Worm (Caenorhabditis elegans) whole organism, L1 larva: Measurements from ENCODE around the gene Y60C6A.3.

Experiments used
- C34B4.2 ChIP-seq: sonication (generic microtip); optimal IDR thresholded peaks from 2 replicates; lab custom pipeline; 2017; ENCODE audit warnings: mild to moderate bottlenecking, missing genetic modification characterization, missing compliant biosample characterization
- aha-1 ChIP-seq: fragments of 150-350 bp; optimal IDR thresholded peaks from 2 replicates; lab custom pipeline; 2014; ENCODE audit warnings: missing biosample characterization, missing genetic modification characterization
- alr-1 ChIP-seq: fragments of 200-800 bp; sonication (Bioruptor generic); optimal IDR thresholded peaks from 2 replicates; lab custom pipeline; 2018; ENCODE audit warnings: borderline replicate concordance, mild to moderate bottlenecking, missing genetic modification characterization, missing compliant biosample characterization
- aly-2 ChIP-seq: fragments of 150-350 bp; optimal IDR thresholded peaks from 2 replicates; lab custom pipeline; 2014; ENCODE audit warnings: missing biosample characterization, missing genetic modification characterization
- ama-1 ChIP-seq: fragments of 150-350 bp; optimal IDR thresholded peaks from 2 replicates; lab custom pipeline; 2014
- ceh-8 ChIP-seq: fragments of 200-800 bp; sonication (Bioruptor generic); optimal IDR thresholded peaks from 2 replicates; lab custom pipeline; 2018; ENCODE audit warnings: mild to moderate bottlenecking, missing genetic modification characterization, moderate library complexity, missing compliant biosample characterization
- ces-1 ChIP-seq: fragments of 150-350 bp; optimal IDR thresholded peaks from 2 replicates; lab custom pipeline; 2014; ENCODE audit warnings: missing biosample characterization, missing genetic modification reagents, missing genetic modification characterization
- dpl-1 ChIP-seq, 3 experiments: fragments of 150-350 bp in 2 of 3; sonication (generic microtip) in 1 of 3; optimal IDR thresholded peaks; 2 replicates each; lab custom pipeline; 2014 to 2017; ENCODE audit warnings: missing biosample characterization in 3 of 3, missing genetic modification characterization in 3 of 3, missing genetic modification reagents in 3 of 3
- efl-1 ChIP-seq, 4 experiments: fragments of 150-350 bp; optimal IDR thresholded peaks in 3 of 4; peaks in 1 of 4; 1 replicate in 1 of 4; 2 replicates in 3 of 4; lab custom pipeline; 2014; ENCODE audit warnings: missing biosample characterization in 2 of 4, missing genetic modification characterization in 2 of 4, missing genetic modification reagents in 2 of 4
- efl-3 ChIP-seq: fragments of 200-800 bp; sonication (Bioruptor generic); optimal IDR thresholded peaks from 2 replicates; lab custom pipeline; 2018; ENCODE audit warnings: mild to moderate bottlenecking, missing genetic modification characterization, missing compliant biosample characterization
- egl-13 ChIP-seq: sonication (generic microtip); optimal IDR thresholded peaks from 2 replicates; lab custom pipeline; 2016; ENCODE audit warnings: missing genotype, missing genetic modification reagents, missing genetic modification characterization, missing compliant biosample characterization
- ets-5 ChIP-seq: fragments of 200-800 bp; sonication (Bioruptor generic); IDR thresholded peaks from 2 replicates; pipeline ENCODE4 v1.3.6; 2022; ENCODE audit warnings: missing genetic modification characterization, missing compliant biosample characterization
- fos-1 ChIP-seq: fragments of 150-350 bp; optimal IDR thresholded peaks from 2 replicates; lab custom pipeline; 2014; ENCODE audit warnings: missing biosample characterization, missing genetic modification characterization
- hlh-17 ChIP-seq: fragments of 200-800 bp; sonication (Bioruptor generic); optimal IDR thresholded peaks from 2 replicates; lab custom pipeline; 2018; ENCODE audit warnings: missing genetic modification characterization, mild to moderate bottlenecking, missing compliant biosample characterization, moderate library complexity, borderline replicate concordance
- hpl-2 ChIP-seq: fragments of 150-350 bp; optimal IDR thresholded peaks from 2 replicates; lab custom pipeline; 2014; ENCODE audit warnings: missing biosample characterization, missing genetic modification reagents, missing genetic modification characterization
- irx-1 ChIP-seq: sonication (generic microtip); optimal IDR thresholded peaks from 2 replicates; lab custom pipeline; 2016; ENCODE audit warnings: missing genetic modification characterization, missing compliant biosample characterization
- isw-1 ChIP-seq: fragments of 200-800 bp; sonication (Bioruptor generic); IDR thresholded peaks from 2 replicates; pipeline ENCODE4 v1.3.6; 2022; ENCODE audit warnings: missing genetic modification characterization, missing compliant biosample characterization
- jun-1 ChIP-seq: fragments of 150-350 bp; optimal IDR thresholded peaks from 2 replicates; lab custom pipeline; 2014; ENCODE audit warnings: missing biosample characterization, missing genetic modification reagents, missing genetic modification characterization
- lin-39 ChIP-seq: fragments of 150-350 bp; optimal IDR thresholded peaks from 2 replicates; lab custom pipeline; 2014; ENCODE audit warnings: missing biosample characterization, missing genetic modification reagents, missing genetic modification characterization
- lir-3 ChIP-seq: sonication (generic microtip); optimal IDR thresholded peaks from 2 replicates; lab custom pipeline; 2016; ENCODE audit warnings: mild to moderate bottlenecking, missing genetic modification characterization, moderate library complexity, missing compliant biosample characterization; ENCODE audit not compliant: poor library complexity
- lsy-2 ChIP-seq, 2 experiments: fragments of 150-350 bp; optimal IDR thresholded peaks; 2 replicates each; lab custom pipeline; 2014; ENCODE audit warnings: missing biosample characterization in 2 of 2, missing genetic modification characterization in 2 of 2
- mep-1 ChIP-seq: fragments of 150-350 bp; optimal IDR thresholded peaks from 2 replicates; lab custom pipeline; 2014; ENCODE audit warnings: missing biosample characterization, missing genetic modification characterization
- nhr-11 ChIP-seq: fragments of 150-350 bp; optimal IDR thresholded peaks from 2 replicates; lab custom pipeline; 2014; ENCODE audit warnings: missing biosample characterization, missing genetic modification characterization
- nhr-20 ChIP-seq: sonication (generic microtip); optimal IDR thresholded peaks from 2 replicates; lab custom pipeline; 2016; ENCODE audit warnings: mild to moderate bottlenecking, missing genetic modification characterization, missing compliant biosample characterization
- nhr-28 ChIP-seq: fragments of 150-350 bp; optimal IDR thresholded peaks from 2 replicates; lab custom pipeline; 2014; ENCODE audit warnings: missing biosample characterization, missing genetic modification characterization
- nhr-47 ChIP-seq: sonication (generic microtip); optimal IDR thresholded peaks from 2 replicates; lab custom pipeline; 2016; ENCODE audit warnings: mild to moderate bottlenecking, missing genetic modification characterization, moderate library complexity, missing compliant biosample characterization
- nhr-84 ChIP-seq: sonication (generic microtip); optimal IDR thresholded peaks from 2 replicates; lab custom pipeline; 2017; ENCODE audit warnings: missing biosample characterization, missing genetic modification characterization
- nhr-85 ChIP-seq: sonication (generic microtip); peaks from one replicate; lab custom pipeline; 2016; ENCODE audit warnings: missing genetic modification characterization, inconsistent platforms, missing compliant biosample characterization
- pag-3 ChIP-seq: sonication (generic microtip); optimal IDR thresholded peaks from 2 replicates; lab custom pipeline; 2017; ENCODE audit warnings: missing genetic modification characterization, mild to moderate bottlenecking, missing compliant biosample characterization, antibody characterized with exemption, borderline replicate concordance; ENCODE audit not compliant: insufficient read depth
- snu-23 ChIP-seq: sonication (generic microtip); optimal IDR thresholded peaks from 2 replicates; lab custom pipeline; 2016; ENCODE audit warnings: missing genetic modification characterization, missing compliant biosample characterization
- tbx-2 ChIP-seq: sonication (generic microtip); optimal IDR thresholded peaks from 2 replicates; lab custom pipeline; 2016; ENCODE audit warnings: missing genetic modification characterization, missing compliant biosample characterization
- tlp-1 ChIP-seq: fragments of 150-350 bp; optimal IDR thresholded peaks from 2 replicates; lab custom pipeline; 2014; ENCODE audit warnings: missing biosample characterization, missing genetic modification characterization
- unc-130 ChIP-seq: fragments of 150-350 bp; optimal IDR thresholded peaks from 2 replicates; lab custom pipeline; 2017; ENCODE audit warnings: missing biosample characterization, missing genetic modification characterization, inconsistent platforms
- unc-98 ChIP-seq: fragments of 200-800 bp; sonication (Bioruptor generic); IDR thresholded peaks from 2 replicates; pipeline ENCODE4 v1.3.6; 2022; ENCODE audit warnings: missing genetic modification characterization, missing compliant biosample characterization
- vab-15 ChIP-seq: sonication (generic microtip); optimal IDR thresholded peaks from 2 replicates; lab custom pipeline; 2017; ENCODE audit warnings: missing genotype, mild to moderate bottlenecking, missing genetic modification characterization, missing compliant biosample characterization
- zag-1 ChIP-seq: fragments of 150-350 bp; optimal IDR thresholded peaks from 2 replicates; lab custom pipeline; 2014; ENCODE audit warnings: missing biosample characterization, missing genetic modification characterization
- ztf-11 ChIP-seq, 2 experiments: sonication (generic microtip); optimal IDR thresholded peaks; 2 replicates each; lab custom pipeline; 2016 to 2017; ENCODE audit warnings: missing genetic modification characterization in 2 of 2, missing biosample characterization in 1 of 2, missing compliant biosample characterization in 1 of 2
- ztf-4 ChIP-seq: fragments of 150-350 bp; optimal IDR thresholded peaks from 2 replicates; lab custom pipeline; 2014; ENCODE audit warnings: missing biosample characterization, missing genetic modification characterization

Gene Y60C6A.3

ce11 chrV:4745269-4745668 is 40.3 kb upstream of the Y60C6A.3 start, which contains the start of gene C18G1.7:
C18G1.7 (plus strand) TSS chrV:4745569.
- TF ChIP-seq nhr-20 (tag; lab: Kevin White, UChicago) (no peak), nhr-47 (tag; lab: Kevin White, UChicago) (no peak), egl-13 (tag; lab: Kevin White, UChicago) (no peak), ceh-8 (GFP tag; lab: Kevin White, UChicago) (no peak), lir-3 (tag; lab: Kevin White, UChicago) (no peak), lin-39 (tag; lab: Kevin White, UChicago) (no peak), tlp-1 (tag; lab: Kevin White, UChicago) (no peak), hlh-17 (GFP tag; lab: Kevin White, UChicago) (no peak), ztf-4 (tag; lab: Kevin White, UChicago) (no peak), lsy-2 (tag; optimal IDR thresholded peaks at IDR 0.05; lab: Kevin White, UChicago) (no peak)

DNA sequence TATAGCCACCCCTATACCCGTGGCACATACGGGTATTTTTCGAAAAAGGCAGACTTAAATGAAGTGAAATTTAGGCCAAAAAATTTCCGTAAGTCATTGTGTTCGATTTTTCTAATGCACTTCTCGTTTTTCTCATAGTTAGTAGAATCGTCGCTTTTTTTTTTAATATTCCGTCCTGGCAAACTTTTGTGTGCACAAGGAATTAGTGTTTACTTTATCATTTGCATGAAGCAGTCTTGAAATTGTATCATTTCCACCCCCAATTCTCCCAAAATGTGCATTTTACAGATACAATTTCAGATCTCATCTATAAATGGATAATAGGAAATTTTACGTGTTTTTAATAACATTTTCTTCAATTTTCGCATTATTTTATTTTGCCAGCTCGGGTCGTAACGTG is 35.3 kb upstream of the Y60C6A.3 start, which contains the start of gene C18G1.6:
Gene C18G1.6 (plus strand): TSS at position 301 of the 400 bp plus-strand sequence.
- TF ChIP-seq aha-1 (tag; lab: Kevin White, UChicago): no peak
- no peak for TF ChIP-seq nhr-84 (tag; lab: Kevin White, UChicago)
- TF ChIP-seq nhr-11 (tag; lab: Kevin White, UChicago): no peak
- TF ChIP-seq ceh-8 (GFP tag; lab: Kevin White, UChicago): no peak
- TF ChIP-seq unc-130 (tag; lab: Kevin White, UChicago): no peak
- TF ChIP-seq fos-1 (tag; lab: Kevin White, UChicago): no peak
- no peak for TF ChIP-seq alr-1 (tag; lab: Kevin White, UChicago)
- TF ChIP-seq tbx-2 (tag; lab: Kevin White, UChicago): no peak
- TF ChIP-seq ces-1 (GFP tag; lab: Kevin White, UChicago): no peak
- TF ChIP-seq hlh-17 (GFP tag; lab: Kevin White, UChicago): no peak
- TF ChIP-seq nhr-85: no peak
- TF ChIP-seq lsy-2 (tag; optimal IDR thresholded peaks at IDR 0.05; lab: Kevin White, UChicago): no peak
- TF ChIP-seq aly-2 (tag; lab: Kevin White, UChicago): no peak
- TF ChIP-seq nhr-20 (tag; lab: Kevin White, UChicago): no peak
- TF ChIP-seq jun-1: no peak
- TF ChIP-seq vab-15: no peak
- no peak for TF ChIP-seq unc-98
- no peak for TF ChIP-seq C34B4.2

DNA sequence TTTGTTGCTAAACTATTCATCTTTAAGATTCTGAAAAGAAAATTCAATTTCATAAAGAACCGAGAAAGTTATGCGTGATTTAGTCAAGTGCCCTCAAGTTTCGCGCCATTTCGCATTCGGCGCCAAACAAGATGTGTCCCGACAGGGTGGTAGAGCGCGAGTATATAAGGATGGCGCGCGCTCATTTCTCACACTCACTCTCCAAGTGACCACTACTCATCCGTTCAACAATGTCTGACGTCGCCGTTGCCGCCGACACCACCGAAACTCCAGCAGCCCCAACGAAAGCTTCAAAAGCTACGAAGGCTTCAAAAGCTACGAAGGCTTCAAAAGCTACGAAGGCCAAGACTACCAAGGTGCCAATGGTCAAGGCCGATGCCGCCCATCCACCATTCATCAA is 31.5 kb upstream of the Y60C6A.3 start, which contains the start of gene hil-4:
Gene hil-4 (plus strand): TSS at position 191 of the 400 bp plus-strand sequence.
- TF ChIP-seq efl-1 (optimal IDR thresholded peaks at IDR 0.05; lab: Kevin White, UChicago) (peak in 1 of 2 experiments; percentile 21), efl-1 (GFP tag; optimal IDR thresholded peaks at IDR 0.05 in 1 of 2; lab: Kevin White, UChicago) (no peak), unc-130 (tag; lab: Kevin White, UChicago) (no peak), efl-3 (no peak), nhr-28 (tag; lab: Kevin White, UChicago) (no peak), dpl-1 (GFP tag; optimal IDR thresholded peaks at IDR 0.05; lab: Kevin White, UChicago) (peak in 1 of 3 experiments; percentile 18), hpl-2 (GFP tag; lab: Kevin White, UChicago) (no peak), ets-5 (GFP tag; lab: Robert Waterston, UW) (no peak), ama-1 (lab: Kevin White, UChicago) (no peak)

DNA sequence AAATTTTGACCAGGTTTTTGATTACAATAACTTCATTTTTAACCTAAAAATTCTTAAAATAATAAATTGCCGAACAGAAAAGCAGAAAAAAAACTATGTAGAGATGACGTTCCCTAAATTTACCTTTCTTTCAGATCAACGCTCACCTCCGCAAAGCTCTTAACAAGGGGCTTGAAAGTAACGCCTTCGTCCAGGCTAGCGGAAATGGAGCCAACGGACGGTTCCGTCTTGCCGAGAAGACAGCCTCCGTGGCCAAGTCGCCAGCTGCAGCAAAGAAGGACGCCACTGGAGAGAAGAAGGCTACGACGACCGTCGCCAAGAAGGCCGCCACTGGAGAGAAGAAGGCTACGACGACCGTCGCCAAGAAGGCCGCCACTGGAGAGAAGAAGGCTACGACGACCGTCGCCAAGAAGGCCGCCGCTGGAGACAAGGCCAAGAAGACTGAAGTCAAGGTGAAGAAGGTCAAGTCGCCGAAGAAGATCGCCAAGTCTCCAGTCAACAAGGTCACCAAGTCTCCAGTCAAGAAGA is 30.9 kb upstream of the Y60C6A.3 start:
- TF ChIP-seq snu-23 (GFP tag; lab: Kevin White, UChicago): no peak
- TF ChIP-seq ama-1 (lab: Kevin White, UChicago): no peak
- no peak for TF ChIP-seq aha-1 (tag; lab: Kevin White, UChicago)
- TF ChIP-seq egl-13 (tag; lab: Kevin White, UChicago): no peak
- no peak for TF ChIP-seq efl-3
- no peak for TF ChIP-seq isw-1 (GFP tag; lab: Robert Waterston, UW)
- TF ChIP-seq alr-1 (tag; lab: Kevin White, UChicago): no peak
- no peak for TF ChIP-seq aly-2 (tag; lab: Kevin White, UChicago)
- no peak for TF ChIP-seq zag-1 (tag; lab: Kevin White, UChicago)
- no peak for TF ChIP-seq mep-1 (tag; lab: Kevin White, UChicago)
- no peak for TF ChIP-seq irx-1
- TF ChIP-seq pag-3: no peak
- no peak for TF ChIP-seq vab-15
- TF ChIP-seq ztf-11 (tag; optimal IDR thresholded peaks at IDR 0.05; lab: Kevin White, UChicago): no peak
- no peak for TF ChIP-seq unc-130 (tag; lab: Kevin White, UChicago)
- TF ChIP-seq, all 84 proteins: peak for 0
